Worm (Caenorhabditis elegans): Measurements from ENCODE around the gene nxf-1.

DNA sequence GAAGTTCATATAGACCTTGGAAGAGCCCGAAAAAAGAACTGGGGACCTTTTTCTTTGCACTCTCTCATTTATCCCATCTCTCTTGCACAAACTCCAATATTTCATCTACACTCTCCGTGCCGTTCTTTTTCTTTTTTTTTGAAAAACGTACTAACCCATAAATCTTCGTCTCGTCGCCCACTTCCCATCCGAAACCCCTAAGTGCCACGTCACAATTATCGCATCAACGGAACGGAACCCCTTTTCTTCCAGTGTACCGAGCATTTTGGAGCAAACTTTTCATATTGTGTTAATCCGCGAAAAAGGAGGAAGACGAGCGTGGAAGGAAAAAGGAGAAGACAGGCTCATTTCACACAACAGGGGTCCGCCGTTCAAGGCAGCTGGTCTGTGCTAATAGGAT is 45.4 kb downstream of the nxf-1 start:
- TF ChIP-seq npax-4 (tag; optimal IDR thresholded peaks at IDR 0.05) (no peak), ceh-2 (tag; optimal IDR thresholded peaks at IDR 0.05) (no peak), fkh-10 (GFP tag; optimal IDR thresholded peaks at IDR 0.05) (no peak), ama-1 (optimal IDR thresholded peaks at IDR 0.05) (no peak), fax-1 (tag; optimal IDR thresholded peaks at IDR 0.05) (no peak), zip-5 (tag; optimal IDR thresholded peaks at IDR 0.05) (no peak), tbx-2 (tag; optimal IDR thresholded peaks at IDR 0.05) (no peak), pax-1 (tag; optimal IDR thresholded peaks at IDR 0.05) (no peak)

Data from whole organism, late embryonic.